Fruit fly (Drosophila melanogaster) whole organism, embryonic: Measurements from ENCODE around the gene CG3630.
A peak's percentile ranks its signal among the peaks of the same experiment; 100 is the strongest.

Experiments
- Atf3 ChIP-seq: fragments of 200-800 bp; sonication (Bioruptor generic); optimal IDR thresholded peaks from 3 replicates; lab custom pipeline; 2016; ENCODE audit warnings: missing biosample characterization, missing genetic modification characterization
- Blimp-1 ChIP-seq: fragments of 200-800 bp; sonication (Bioruptor generic); optimal IDR thresholded peaks from 3 replicates; lab custom pipeline; 2018; ENCODE audit warnings: missing biosample characterization, missing genetic modification characterization, mild to moderate bottlenecking, moderate library complexity, missing genetic modification reagents
- CG10321 ChIP-seq: fragments of 200-800 bp; sonication (Bioruptor generic); IDR thresholded peaks from 2 replicates; pipeline ENCODE4 v1.3.6; 2022; ENCODE audit warnings: missing biosample characterization, missing genetic modification characterization
- CG10431 ChIP-seq: fragments of 200-800 bp; sonication (Bioruptor generic); optimal IDR thresholded peaks from 3 replicates; lab custom pipeline; 2018; ENCODE audit warnings: missing biosample characterization, mild to moderate bottlenecking, missing genetic modification characterization
- CG11398 ChIP-seq: fragments of 200-800 bp; sonication (Bioruptor generic); optimal IDR thresholded peaks from 2 replicates; lab custom pipeline; 2016; ENCODE audit warnings: missing biosample characterization, missing genetic modification characterization
- CG12659 ChIP-seq: fragments of 200-800 bp; sonication (Bioruptor generic); optimal IDR thresholded peaks from 3 replicates; lab custom pipeline; 2017; ENCODE audit warnings: mild to moderate bottlenecking, missing biosample characterization, missing genetic modification reagents, missing genetic modification characterization
- CG12769 ChIP-seq: fragments of 200-800 bp; sonication (Bioruptor generic); optimal IDR thresholded peaks from 2 replicates; lab custom pipeline; 2019; ENCODE audit warnings: missing biosample characterization, mild to moderate bottlenecking, missing genetic modification characterization, moderate library complexity
- CG12942 ChIP-seq: fragments of 200-800 bp; sonication (Bioruptor generic); optimal IDR thresholded peaks from 3 replicates; lab custom pipeline; 2016; ENCODE audit warnings: missing biosample characterization, missing genetic modification characterization
- CG15073 ChIP-seq: fragments of 200-800 bp; sonication (Bioruptor generic); optimal IDR thresholded peaks from 2 replicates; lab custom pipeline; 2016; ENCODE audit warnings: missing biosample characterization, missing genetic modification characterization
- CG15514 ChIP-seq: fragments of 200-800 bp; sonication (Bioruptor generic); optimal IDR thresholded peaks from 3 replicates; lab custom pipeline; 2017; ENCODE audit warnings: missing biosample characterization, missing genetic modification characterization, mild to moderate bottlenecking, moderate library complexity, missing genetic modification reagents
- CG1602 ChIP-seq: fragments of 200-800 bp; sonication (Bioruptor generic); optimal IDR thresholded peaks from 3 replicates; lab custom pipeline; 2016; ENCODE audit warnings: missing biosample characterization, missing genetic modification characterization
- CG2116 ChIP-seq: fragments of 200-800 bp; sonication (Bioruptor generic); optimal IDR thresholded peaks from 3 replicates; lab custom pipeline; 2018; ENCODE audit warnings: missing biosample characterization, mild to moderate bottlenecking, missing genetic modification characterization
- CG34376 ChIP-seq: fragments of 200-800 bp; sonication (Bioruptor generic); optimal IDR thresholded peaks from 2 replicates; lab custom pipeline; 2018; ENCODE audit warnings: missing biosample characterization, mild to moderate bottlenecking, missing genetic modification characterization
- CG6765 ChIP-seq: fragments of 200-800 bp; sonication (Bioruptor generic); optimal IDR thresholded peaks from 3 replicates; lab custom pipeline; 2017; ENCODE audit warnings: missing biosample characterization, mild to moderate bottlenecking, missing genetic modification characterization
- CG7745 ChIP-seq: fragments of 200-800 bp; sonication (Bioruptor generic); optimal IDR thresholded peaks from 2 replicates; lab custom pipeline; 2018; ENCODE audit warnings: missing biosample characterization, mild to moderate bottlenecking, missing genetic modification characterization, moderate library complexity
- CG8281 ChIP-seq: fragments of 200-800 bp; sonication (Bioruptor generic); optimal IDR thresholded peaks from 2 replicates; lab custom pipeline; 2018; ENCODE audit warnings: missing biosample characterization, mild to moderate bottlenecking, missing genetic modification characterization, moderate library complexity
- CG9797 ChIP-seq: fragments of 200-800 bp; sonication (Bioruptor generic); optimal IDR thresholded peaks from 3 replicates; lab custom pipeline; 2018; ENCODE audit warnings: missing biosample characterization, mild to moderate bottlenecking, missing genetic modification characterization
- Fer3 ChIP-seq: fragments of 200-800 bp; sonication (Bioruptor generic); optimal IDR thresholded peaks from 2 replicates; lab custom pipeline; 2018; ENCODE audit warnings: missing biosample characterization, mild to moderate bottlenecking, missing genetic modification characterization, moderate library complexity
- GATAe ChIP-seq: fragments of 200-800 bp; sonication (Bioruptor generic); conservative IDR thresholded peaks from 2 replicates; pipeline ENCODE4 v1.3.6; 2022; ENCODE audit warnings: missing biosample characterization, missing genetic modification characterization
- HLH3B ChIP-seq: fragments of 200-800 bp; sonication (Bioruptor generic); IDR thresholded peaks from 2 replicates; pipeline ENCODE4 v1.3.6; 2022; ENCODE audit warnings: missing biosample characterization, missing genetic modification characterization
- Hand ChIP-seq: fragments of 200-800 bp; sonication (Bioruptor generic); optimal IDR thresholded peaks from 2 replicates; lab custom pipeline; 2017; ENCODE audit warnings: mild to moderate bottlenecking, missing biosample characterization, missing genetic modification reagents, missing genetic modification characterization
- Mad ChIP-seq: fragments of 200-800 bp; sonication (Bioruptor generic); optimal IDR thresholded peaks from 2 replicates; lab custom pipeline; 2016; ENCODE audit warnings: missing biosample characterization, missing genetic modification characterization
- Neu2 ChIP-seq: fragments of 200-800 bp; sonication (Bioruptor generic); optimal IDR thresholded peaks from 3 replicates; lab custom pipeline; 2016; ENCODE audit warnings: missing biosample characterization, missing genetic modification characterization, borderline replicate concordance
- Oli ChIP-seq: fragments of 200-800 bp; sonication (Bioruptor generic); optimal IDR thresholded peaks from 2 replicates; lab custom pipeline; 2018; ENCODE audit warnings: missing biosample characterization, mild to moderate bottlenecking, missing genetic modification characterization, moderate library complexity
- Optix ChIP-seq: fragments of 200-800 bp; sonication (Bioruptor generic); IDR thresholded peaks from 3 replicates; pipeline ENCODE4 v1.3.6; 2022; ENCODE audit warnings: missing biosample characterization, missing genetic modification characterization
- Rfx ChIP-seq: fragments of 200-800 bp; sonication (Bioruptor generic); IDR thresholded peaks from 2 replicates; pipeline ENCODE4 v1.3.6; 2022; ENCODE audit warnings: missing biosample characterization, missing genetic modification characterization
- Sox102F ChIP-seq: fragments of 200-800 bp; sonication (Bioruptor generic); optimal IDR thresholded peaks from 2 replicates; lab custom pipeline; 2018; ENCODE audit warnings: missing biosample characterization, mild to moderate bottlenecking, missing genetic modification characterization, moderate library complexity
- Taf1 ChIP-seq: fragments of 200-800 bp; sonication (Bioruptor generic); IDR thresholded peaks from 2 replicates; pipeline ENCODE4 v1.3.6; 2022; ENCODE audit warnings: missing biosample characterization, missing genetic modification characterization
- Vsx1 ChIP-seq: fragments of 200-800 bp; sonication (Bioruptor generic); optimal IDR thresholded peaks from 2 replicates; lab custom pipeline; 2017; ENCODE audit warnings: missing biosample characterization, mild to moderate bottlenecking, missing genetic modification characterization, missing genetic modification reagents
- ara ChIP-seq: fragments of 200-800 bp; sonication (Bioruptor generic); IDR thresholded peaks from 2 replicates; pipeline ENCODE4 v1.3.6; 2022; ENCODE audit warnings: missing biosample characterization, missing genetic modification characterization
- ato ChIP-seq: fragments of 200-800 bp; sonication (Bioruptor generic); IDR thresholded peaks from 2 replicates; pipeline ENCODE4 v1.3.6; 2022; ENCODE audit warnings: missing biosample characterization, missing genetic modification characterization; ENCODE audit not compliant: partially characterized antibody
- btn ChIP-seq: fragments of 200-800 bp; sonication (Bioruptor generic); optimal IDR thresholded peaks from 2 replicates; lab custom pipeline; 2016; ENCODE audit warnings: missing biosample characterization, missing genetic modification characterization
- cas ChIP-seq: fragments of 200-800 bp; sonication (Bioruptor generic); IDR thresholded peaks from 2 replicates; pipeline ENCODE4 v1.3.6; 2022; ENCODE audit warnings: missing biosample characterization, missing genetic modification characterization
- cato ChIP-seq: fragments of 200-800 bp; sonication (Bioruptor generic); optimal IDR thresholded peaks from 2 replicates; lab custom pipeline; 2016; ENCODE audit warnings: missing biosample characterization, missing genetic modification characterization, borderline replicate concordance
- caup ChIP-seq: fragments of 200-800 bp; sonication (Bioruptor generic); optimal IDR thresholded peaks from 3 replicates; lab custom pipeline; 2017; ENCODE audit warnings: missing biosample characterization, mild to moderate bottlenecking, missing genetic modification characterization, moderate library complexity; ENCODE audit not compliant: severe bottlenecking
- crc ChIP-seq: fragments of 200-800 bp; sonication (Bioruptor generic); optimal IDR thresholded peaks from 2 replicates; lab custom pipeline; 2016; ENCODE audit warnings: missing biosample characterization, missing genetic modification characterization
- dan ChIP-seq: fragments of 200-800 bp; sonication (Bioruptor generic); IDR thresholded peaks from 2 replicates; pipeline ENCODE4 v1.3.6; 2022; ENCODE audit warnings: missing biosample characterization, missing genetic modification characterization
- dmrt11E ChIP-seq: fragments of 200-800 bp; sonication (Bioruptor generic); optimal IDR thresholded peaks from 3 replicates; lab custom pipeline; 2018; ENCODE audit warnings: missing biosample characterization, mild to moderate bottlenecking, missing genetic modification characterization, moderate library complexity
- gce ChIP-seq: fragments of 200-800 bp; sonication (Bioruptor generic); IDR thresholded peaks from 3 replicates; pipeline ENCODE4 v1.3.6; 2022; ENCODE audit warnings: missing biosample characterization, missing genetic modification characterization
- grn ChIP-seq: fragments of 200-800 bp; sonication (Bioruptor generic); optimal IDR thresholded peaks from 3 replicates; lab custom pipeline; 2017; ENCODE audit warnings: missing biosample characterization, missing genetic modification characterization
- gsb ChIP-seq: fragments of 200-800 bp; sonication (Bioruptor generic); IDR thresholded peaks from 2 replicates; pipeline ENCODE4 v1.3.6; 2022; ENCODE audit warnings: missing biosample characterization, missing genetic modification characterization
- klu ChIP-seq: fragments of 200-800 bp; sonication (Bioruptor generic); IDR thresholded peaks from 2 replicates; pipeline ENCODE4 v1.3.6; 2022; ENCODE audit warnings: missing biosample characterization, missing genetic modification characterization
- lov ChIP-seq, 2 experiments: fragments of 200-800 bp in 1 of 2; fragments of >200 bp in 1 of 2; sonication (Bioruptor generic) in 1 of 2; IDR thresholded peaks in 1 of 2; optimal IDR thresholded peaks in 1 of 2; 2 replicates in 1 of 2; 3 replicates in 1 of 2; pipeline versions ENCODE4 v1.3.6 to Lab custom; 2017 to 2022; ENCODE audit warnings: missing biosample characterization in 1 of 2, missing genetic modification characterization in 1 of 2
- nau ChIP-seq: fragments of 200-800 bp; sonication (Bioruptor generic); optimal IDR thresholded peaks from 3 replicates; lab custom pipeline; 2017; ENCODE audit warnings: missing biosample characterization, mild to moderate bottlenecking, missing genetic modification characterization, missing genetic modification reagents
- pum ChIP-seq: fragments of 200-800 bp; sonication (Bioruptor generic); optimal IDR thresholded peaks from 2 replicates; lab custom pipeline; 2016; ENCODE audit warnings: missing biosample characterization, missing genetic modification characterization
- seq ChIP-seq: fragments of 200-800 bp; sonication (Bioruptor generic); IDR thresholded peaks from 2 replicates; pipeline ENCODE4 v1.3.6; 2022; ENCODE audit warnings: missing biosample characterization, missing genetic modification characterization
- so ChIP-seq: fragments of 200-800 bp; sonication (Bioruptor generic); IDR thresholded peaks from 3 replicates; pipeline ENCODE4 v1.3.6; 2022; ENCODE audit warnings: missing biosample characterization, missing genetic modification characterization
- ttk ChIP-seq: fragments of 200-800 bp; sonication (Bioruptor generic); IDR thresholded peaks from 2 replicates; pipeline ENCODE4 v2.1.2; 2022; ENCODE audit warnings: missing biosample characterization, missing genetic modification characterization

The CG3630 gene

dm6 chrX:2137587-2138341, 24.2 kb upstream of the CG3630 start (continued):
- TF ChIP-seq klu (GFP tag; lab: Robert Waterston, UW) (peak; percentile 98), CG1602 (GFP tag; lab: Kevin White, UChicago) (peak; percentile 99), CG9797 (GFP tag; lab: Kevin White, UChicago) (peak; percentile 17), cas (peak; percentile 96), dmrt11E (tag; lab: Kevin White, UChicago) (peak; percentile 100), ato (GFP tag; lab: Robert Waterston, UW) (peak; percentile 61), CG12769 (peak; percentile 93), ttk (GFP tag; lab: Robert Waterston, UW) (peak; percentile 98), CG12659 (peak; percentile 98), pum (GFP tag; lab: Kevin White, UChicago) (peak; percentile 89), gce (GFP tag; lab: Robert Waterston, UW) (peak; percentile 97), CG12942 (GFP tag; lab: Kevin White, UChicago) (peak; percentile 97), CG8281 (tag; lab: Kevin White, UChicago) (peak; percentile 95), HLH3B (GFP tag; lab: Robert Waterston, UW) (peak; percentile 99), btn (GFP tag; lab: Kevin White, UChicago) (peak; percentile 72), CG15073 (GFP tag; lab: Kevin White, UChicago) (peak; percentile 89), so (peak; percentile 99), Taf1 (GFP tag; lab: Robert Waterston, UW) (peak; percentile 99), CG15514 (GFP tag; lab: Kevin White, UChicago) (peak; percentile 95), CG6765 (peak; percentile 99), Optix (GFP tag; lab: Robert Waterston, UW) (peak; percentile 93), CG34376 (GFP tag; lab: Kevin White, UChicago) (peak; percentile 99), Sox102F (GFP tag; lab: Kevin White, UChicago) (peak; percentile 99), Oli (tag; lab: Kevin White, UChicago) (peak; percentile 99), Atf3 (GFP tag; lab: Kevin White, UChicago) (peak; percentile 88), CG2116 (GFP tag; lab: Kevin White, UChicago) (peak; percentile 85), seq (GFP tag; lab: Robert Waterston, UW) (peak; percentile 99), grn (peak; percentile 84), cato (GFP tag; lab: Kevin White, UChicago) (peak; percentile 97), Neu2 (peak; percentile 53), CG10431 (GFP tag; lab: Kevin White, UChicago) (peak; percentile 98), dan (GFP tag; lab: Robert Waterston, UW) (peak; percentile 94), caup (peak; percentile 99), Mad (peak; percentile 95), CG10321 (GFP tag; lab: Robert Waterston, UW) (peak; percentile 80), GATAe (GFP tag; lab: Robert Waterston, UW) (peak; percentile 97), Vsx1 (GFP tag; lab: Kevin White, UChicago) (peak; percentile 97), lov (optimal IDR thresholded peaks at IDR 0.05; lab: Kevin White, UChicago) (no peak), lov (GFP tag; IDR thresholded peaks at IDR 0.05; lab: Robert Waterston, UW) (peak; percentile 96), Rfx (GFP tag; lab: Robert Waterston, UW) (peak; percentile 99), gsb (peak; percentile 98), ara (peak; percentile 99), Fer3 (tag; lab: Kevin White, UChicago) (peak; percentile 99), nau (GFP tag; lab: Kevin White, UChicago) (peak; percentile 98), Hand (peak; percentile 100), CG7745 (peak; percentile 93), crc (GFP tag; lab: Kevin White, UChicago) (peak; percentile 83), CG11398 (GFP tag; lab: Kevin White, UChicago) (peak; percentile 67), Blimp-1 (GFP tag; lab: Kevin White, UChicago) (peak; percentile 98)
